Worm (Caenorhabditis elegans) whole organism, young adult: Measurements from ENCODE around the gene M88.3.

Source experiments
- B0336.3 ChIP-seq: fragments of 200-800 bp; sonication (Bioruptor generic); IDR thresholded peaks from 2 replicates; pipeline ENCODE4 v1.3.6; 2022; ENCODE audit warnings: missing genetic modification characterization, missing compliant biosample characterization
- F49E8.2 ChIP-seq: sonication (generic microtip); optimal IDR thresholded peaks from 3 replicates; lab custom pipeline; 2017; ENCODE audit warnings: missing genetic modification characterization, mild to moderate bottlenecking, missing compliant biosample characterization, antibody characterized with exemption, moderate library complexity; ENCODE audit not compliant: insufficient read depth
- Y95B8A.8 ChIP-seq: fragments of 200-800 bp; sonication (Bioruptor generic); IDR thresholded peaks from 2 replicates; pipeline ENCODE4 v1.3.6; 2022; ENCODE audit warnings: missing genetic modification reagents, missing genetic modification characterization, missing compliant biosample characterization
- attf-3 ChIP-seq: fragments of 200-800 bp; sonication (Bioruptor generic); conservative IDR thresholded peaks from 2 replicates; pipeline ENCODE4 v1.3.6; 2022; ENCODE audit warnings: missing genetic modification reagents, missing genetic modification characterization, missing compliant biosample characterization
- attf-5 ChIP-seq: fragments of 200-800 bp; sonication (Bioruptor generic); optimal IDR thresholded peaks from 2 replicates; lab custom pipeline; 2018; ENCODE audit warnings: mild to moderate bottlenecking, missing genetic modification characterization, missing compliant biosample characterization
- bed-2 ChIP-seq: fragments of 200-800 bp; sonication (Bioruptor generic); IDR thresholded peaks from 2 replicates; pipeline ENCODE4 v1.3.6; 2022; ENCODE audit warnings: missing genetic modification reagents, missing genetic modification characterization, missing compliant biosample characterization
- ccch-3 ChIP-seq: fragments of 200-800 bp; sonication (Bioruptor generic); optimal IDR thresholded peaks from 2 replicates; lab custom pipeline; 2018; ENCODE audit warnings: mild to moderate bottlenecking, missing genetic modification characterization, missing compliant biosample characterization
- die-1 ChIP-seq: sonication (generic microtip); optimal IDR thresholded peaks from 2 replicates; lab custom pipeline; 2016; ENCODE audit warnings: missing genotype, mild to moderate bottlenecking, missing genetic modification characterization, missing compliant biosample characterization
- snpc-4 ChIP-seq, 5 experiments: fragments of 150-350 bp in 1 of 5; sonication (generic microtip) in 4 of 5; optimal IDR thresholded peaks; 2 replicates each; lab custom pipeline; 2014 to 2018; ENCODE audit warnings: missing genetic modification characterization in 5 of 5, missing biosample characterization in 3 of 5, antibody characterized with exemption in 2 of 5, mild to moderate bottlenecking in 2 of 5, missing compliant biosample characterization in 2 of 5, missing genotype in 2 of 5, moderate library complexity in 2 of 5, missing genetic modification reagents in 1 of 5
- somi-1 ChIP-seq: fragments of 200-800 bp; sonication (Bioruptor generic); optimal IDR thresholded peaks from 2 replicates; lab custom pipeline; 2018; ENCODE audit warnings: mild to moderate bottlenecking, missing genetic modification characterization, missing compliant biosample characterization
- sptf-2 ChIP-seq: fragments of 200-800 bp; sonication (Bioruptor generic); optimal IDR thresholded peaks from 2 replicates; lab custom pipeline; 2018; ENCODE audit warnings: mild to moderate bottlenecking, missing genetic modification characterization, missing compliant biosample characterization
- zim-3 ChIP-seq: sonication (generic microtip); optimal IDR thresholded peaks from 2 replicates; lab custom pipeline; 2017; ENCODE audit warnings: mild to moderate bottlenecking, missing genetic modification characterization, moderate library complexity, missing compliant biosample characterization

ce11 chrIII:4523411-4523810 is 21.4 kb downstream of the M88.3 start:
- TF ChIP-seq attf-5 (GFP tag; lab: Kevin White, UChicago) (no peak), attf-3 (GFP tag; lab: Robert Waterston, UW) (no peak), Y95B8A.8 (GFP tag; lab: Robert Waterston, UW) (no peak), B0336.3 (GFP tag; lab: Robert Waterston, UW) (no peak), die-1 (tag; lab: Kevin White, UChicago) (no peak), snpc-4 (GFP tag; optimal IDR thresholded peaks at IDR 0.05; lab: Kevin White, UChicago) (no peak), snpc-4 (tag; optimal IDR thresholded peaks at IDR 0.05; lab: Kevin White, UChicago) (no peak), ccch-3 (GFP tag; lab: Kevin White, UChicago) (no peak), somi-1 (GFP tag; lab: Kevin White, UChicago) (no peak), zim-3 (tag; lab: Kevin White, UChicago) (no peak), bed-2 (no peak), sptf-2 (GFP tag; lab: Kevin White, UChicago) (no peak), F49E8.2 (tag; lab: Kevin White, UChicago) (no peak)
